Worm (Caenorhabditis elegans): ENCODE measurements around the gene kin-9.

kin-9 gene

DNA sequence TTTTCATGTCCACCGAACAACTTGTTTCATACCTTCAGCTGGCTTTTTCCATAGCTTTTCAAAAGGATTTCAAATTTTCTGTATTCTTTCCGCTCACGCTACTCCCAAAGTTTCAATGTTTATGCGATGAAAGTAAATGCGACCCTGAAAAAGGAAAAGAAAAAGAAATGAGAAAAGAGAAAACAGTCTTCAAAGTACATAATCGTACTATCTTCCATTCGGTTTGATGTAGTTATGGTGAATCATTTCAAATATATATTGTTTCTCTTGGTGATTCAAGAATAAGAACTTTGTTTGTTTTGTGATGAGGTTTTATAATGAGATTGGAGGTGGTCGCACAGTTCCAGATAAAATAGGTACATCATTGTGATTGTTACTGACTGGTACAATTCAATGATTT, 6.3 kb downstream of the kin-9 start:
- no peak for TF ChIP-seq dmd-4 (tag; optimal IDR thresholded peaks at IDR 0.05)
- TF ChIP-seq blmp-1 (tag; optimal IDR thresholded peaks at IDR 0.05; ENCODE audit: insufficient read depth), result peak; percentile 37

DNA sequence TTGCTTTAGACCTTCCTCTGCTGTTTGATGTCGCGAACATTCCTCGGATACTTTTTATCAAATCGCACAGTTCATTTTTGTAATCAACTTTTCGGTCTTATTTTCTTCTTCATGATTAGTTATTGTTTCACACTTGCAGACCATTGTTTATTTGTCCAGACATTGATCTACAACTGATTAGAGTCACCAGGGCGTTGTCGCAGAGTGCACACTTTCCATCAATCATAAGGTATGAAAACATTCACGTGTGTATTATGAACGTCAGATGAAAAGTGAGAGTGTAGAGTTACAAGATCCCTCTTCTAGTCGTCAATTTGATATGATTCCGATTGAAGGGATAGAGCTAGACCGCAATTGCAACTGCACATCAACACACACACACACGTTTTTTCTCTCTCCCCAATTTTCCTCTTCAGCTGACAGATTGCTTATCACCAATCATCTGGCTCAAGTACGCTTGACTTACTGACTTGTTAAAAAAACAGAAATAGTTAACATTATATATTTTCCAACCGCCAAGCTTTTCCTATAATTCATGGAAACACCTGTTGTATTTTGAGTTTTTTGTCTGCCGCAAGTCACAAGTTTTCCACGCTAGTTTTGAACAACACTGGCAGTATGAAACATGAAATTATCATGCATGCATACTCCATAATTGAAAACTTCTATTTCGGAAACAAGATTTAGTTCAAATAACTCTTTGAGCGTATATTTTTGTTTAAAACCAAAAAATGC, 7.7 kb downstream of the kin-9 start:
- TF ChIP-seq nhr-11 (tag; optimal IDR thresholded peaks at IDR 0.05) (no peak), ztf-11 (tag; optimal IDR thresholded peaks at IDR 0.05) (no peak), F13H6.1 (tag; optimal IDR thresholded peaks at IDR 0.05) (peak; percentile 20), sma-9 (GFP tag; optimal IDR thresholded peaks at IDR 0.05) (peak; percentile 51), sma-9 (tag; optimal IDR thresholded peaks at IDR 0.05) (no peak), ceh-16 (tag; optimal IDR thresholded peaks at IDR 0.05) (no peak), mab-5 (tag; optimal IDR thresholded peaks at IDR 0.05) (no peak), mdl-1 (tag; optimal IDR thresholded peaks at IDR 0.05) (no peak), nhr-129 (tag; optimal IDR thresholded peaks at IDR 0.05) (peak; percentile 32), lin-11 (tag; optimal IDR thresholded peaks at IDR 0.05) (no peak), nhr-6 (tag; optimal IDR thresholded peaks at IDR 0.05) (no peak)

ce11 chrX:8444922-8445321, 12.5 kb downstream of the kin-9 start:
- TF ChIP-seq lsy-2 (tag; optimal IDR thresholded peaks at IDR 0.05) (no peak), nhr-77 (tag; optimal IDR thresholded peaks at IDR 0.05) (no peak), aly-2 (tag; optimal IDR thresholded peaks at IDR 0.05) (no peak), elt-1 (tag; optimal IDR thresholded peaks at IDR 0.05) (no peak), ceh-16 (tag; optimal IDR thresholded peaks at IDR 0.05) (no peak), blmp-1 (tag; optimal IDR thresholded peaks at IDR 0.05; ENCODE audit: insufficient read depth) (no peak), dmd-4 (tag; optimal IDR thresholded peaks at IDR 0.05) (no peak), mab-5 (tag; optimal IDR thresholded peaks at IDR 0.05) (no peak)

DNA sequence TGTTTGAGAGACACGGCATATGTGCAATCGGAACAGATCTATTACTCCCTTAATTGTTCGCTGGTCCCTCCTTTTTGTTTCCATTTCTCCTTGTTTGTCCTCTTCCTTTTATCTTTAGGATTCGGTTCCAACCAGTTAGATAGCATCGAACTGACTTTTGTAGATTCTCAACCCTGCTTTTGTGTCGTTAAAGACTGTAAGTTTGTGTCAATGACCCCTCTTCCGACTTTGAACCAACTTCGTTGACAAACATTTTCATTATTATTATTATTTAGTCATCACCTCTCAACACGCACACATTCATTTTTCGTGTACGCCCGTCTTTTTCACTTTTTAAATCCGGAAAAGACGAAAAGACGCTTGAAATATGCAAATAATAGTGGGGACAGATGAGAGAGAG, 13.6 kb downstream of the kin-9 start, which contains the start of gene F16F9.1:
Gene F16F9.1 (plus strand): TSS at position 301 of the 400 bp plus-strand sequence.
- TF ChIP-seq lin-39 (tag; optimal IDR thresholded peaks at IDR 0.05) (no peak), ZK546.5 (tag; optimal IDR thresholded peaks at IDR 0.05) (no peak), crh-2 (tag; optimal IDR thresholded peaks at IDR 0.05) (no peak), nhr-237 (tag; optimal IDR thresholded peaks at IDR 0.05) (no peak)

ce11 chrX:8455590-8456166, 23.2 kb downstream of the kin-9 start, which contains the start of gene dpy-6:
dpy-6 (minus strand) TSS chrX:8455640.
- TF ChIP-seq alr-1 (tag; optimal IDR thresholded peaks at IDR 0.05) (no peak), zag-1 (tag; optimal IDR thresholded peaks at IDR 0.05) (no peak), lin-13 (GFP tag; optimal IDR thresholded peaks at IDR 0.05) (no peak), sma-9 (GFP tag; optimal IDR thresholded peaks at IDR 0.05) (no peak), sma-9 (tag; optimal IDR thresholded peaks at IDR 0.05) (no peak), nhr-21 (tag; optimal IDR thresholded peaks at IDR 0.05) (peak; percentile 36), dmd-4 (tag; optimal IDR thresholded peaks at IDR 0.05) (no peak), sma-3 (GFP tag; optimal IDR thresholded peaks at IDR 0.05) (peak; percentile 38), mab-5 (tag; optimal IDR thresholded peaks at IDR 0.05) (no peak), nhr-23 (tag; optimal IDR thresholded peaks at IDR 0.05) (no peak), blmp-1 (tag; optimal IDR thresholded peaks at IDR 0.05; ENCODE audit: insufficient read depth) (peak; percentile 20)

ce11 chrX:8457314-8457713, 24.9 kb downstream of the kin-9 start, which contains the start of gene F16F9.3:
F16F9.3 (plus strand) TSS chrX:8457614.
- no peak for TF ChIP-seq Y55F3AM.14 (GFP tag; optimal IDR thresholded peaks at IDR 0.05)
- no peak for TF ChIP-seq blmp-1 (tag; optimal IDR thresholded peaks at IDR 0.05; ENCODE audit: insufficient read depth)

DNA sequence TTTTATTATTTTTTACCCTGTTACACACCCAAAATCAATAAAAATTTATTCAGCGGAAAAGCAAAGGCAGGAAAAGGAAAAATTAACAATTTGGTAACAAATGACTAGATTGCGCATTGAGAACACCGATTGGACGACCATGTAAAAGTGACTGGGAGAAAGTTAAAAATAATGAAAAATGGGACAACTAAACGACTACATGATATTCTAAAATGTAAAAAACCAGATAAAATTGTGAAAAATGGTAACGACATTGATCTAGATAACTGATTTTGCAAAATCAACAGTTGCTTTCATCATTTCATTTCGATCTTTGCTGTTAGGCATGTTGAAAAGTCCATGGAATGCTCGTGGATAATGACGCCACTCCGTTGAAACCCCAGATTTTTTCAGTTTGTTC, 27.3 kb downstream of the kin-9 start:
- no peak for TF ChIP-seq nhr-237 (tag; optimal IDR thresholded peaks at IDR 0.05)
- TF ChIP-seq C34F6.9 (tag; optimal IDR thresholded peaks at IDR 0.05), result no peak
- no peak for TF ChIP-seq dmd-4 (tag; optimal IDR thresholded peaks at IDR 0.05)
- no peak for TF ChIP-seq lsy-2 (tag; optimal IDR thresholded peaks at IDR 0.05)
- no peak for TF ChIP-seq mdl-1 (tag; optimal IDR thresholded peaks at IDR 0.05)
- no peak for TF ChIP-seq nhr-23 (tag; optimal IDR thresholded peaks at IDR 0.05)
- TF ChIP-seq nhr-129 (tag; optimal IDR thresholded peaks at IDR 0.05), result no peak
- no peak for TF ChIP-seq blmp-1 (tag; optimal IDR thresholded peaks at IDR 0.05; ENCODE audit: insufficient read depth)
- no peak for TF ChIP-seq sem-4 (tag; optimal IDR thresholded peaks at IDR 0.05)
- TF ChIP-seq elt-3 (tag; optimal IDR thresholded peaks at IDR 0.05), result no peak
- no peak for TF ChIP-seq lin-11 (tag; optimal IDR thresholded peaks at IDR 0.05)
- TF ChIP-seq ztf-4 (tag; optimal IDR thresholded peaks at IDR 0.05), result no peak
- TF ChIP-seq ztf-11 (tag; optimal IDR thresholded peaks at IDR 0.05), result no peak
- no peak for TF ChIP-seq nhr-21 (tag; optimal IDR thresholded peaks at IDR 0.05)
- TF ChIP-seq sma-9 (GFP tag; optimal IDR thresholded peaks at IDR 0.05), result no peak
- TF ChIP-seq sma-9 (tag; optimal IDR thresholded peaks at IDR 0.05), result no peak
- TF ChIP-seq peb-1 (tag; optimal IDR thresholded peaks at IDR 0.05), result no peak
- TF ChIP-seq ama-1 (optimal IDR thresholded peaks at IDR 0.05), result no peak

Measured in whole organism, L2 larva.